Worm (Caenorhabditis elegans) whole organism, L3 larva: ENCODE measurements around the gene tag-52.

Experiments
- ZK546.5 ChIP-seq: sonication (generic microtip); optimal IDR thresholded peaks from 2 replicates; lab custom pipeline; 2017; ENCODE audit warnings: missing biosample characterization, missing genetic modification characterization
- aly-2 ChIP-seq: fragments of 150-350 bp; optimal IDR thresholded peaks from 2 replicates; lab custom pipeline; 2014; ENCODE audit warnings: missing biosample characterization, missing genetic modification characterization
- ama-1 ChIP-seq: fragments of 150-350 bp; optimal IDR thresholded peaks from 2 replicates; lab custom pipeline; 2018
- ceh-16 ChIP-seq: sonication (generic microtip); optimal IDR thresholded peaks from 2 replicates; lab custom pipeline; 2017; ENCODE audit warnings: missing biosample characterization, missing genetic modification characterization
- ceh-28 ChIP-seq: fragments of 150-350 bp; optimal IDR thresholded peaks from 2 replicates; lab custom pipeline; 2014; ENCODE audit warnings: missing biosample characterization, missing genetic modification reagents, missing genetic modification characterization
- ceh-82 ChIP-seq: fragments of 150-350 bp; optimal IDR thresholded peaks from 2 replicates; lab custom pipeline; 2014; ENCODE audit warnings: missing biosample characterization, missing genetic modification characterization
- ceh-9 ChIP-seq: sonication (generic microtip); optimal IDR thresholded peaks from 2 replicates; lab custom pipeline; 2018; ENCODE audit warnings: missing biosample characterization, missing genetic modification characterization
- daf-12 ChIP-seq: fragments of 150-350 bp; optimal IDR thresholded peaks from 2 replicates; lab custom pipeline; 2014; ENCODE audit warnings: missing biosample characterization, missing genetic modification reagents, missing genetic modification characterization
- egl-5 ChIP-seq: fragments of 150-350 bp; optimal IDR thresholded peaks from 2 replicates; lab custom pipeline; 2017; ENCODE audit warnings: missing biosample characterization, missing genetic modification reagents, missing genetic modification characterization, inconsistent platforms
- elt-2 ChIP-seq: sonication (generic microtip); optimal IDR thresholded peaks from 2 replicates; lab custom pipeline; 2016; ENCODE audit warnings: missing genetic modification reagents, mild to moderate bottlenecking, missing genetic modification characterization, missing compliant biosample characterization
- fkh-10 ChIP-seq: sonication (generic microtip); optimal IDR thresholded peaks from 2 replicates; lab custom pipeline; 2017; ENCODE audit warnings: missing biosample characterization, missing genetic modification reagents, missing genetic modification characterization
- fkh-2 ChIP-seq: fragments of 150-350 bp; optimal IDR thresholded peaks from 2 replicates; lab custom pipeline; 2014; ENCODE audit warnings: missing biosample characterization, missing genetic modification reagents, missing genetic modification characterization
- fos-1 ChIP-seq: fragments of 150-350 bp; optimal IDR thresholded peaks from 2 replicates; lab custom pipeline; 2014; ENCODE audit warnings: missing biosample characterization, missing genetic modification characterization
- hmg-11 ChIP-seq: sonication (generic microtip); optimal IDR thresholded peaks from 2 replicates; lab custom pipeline; 2016; ENCODE audit warnings: missing genetic modification characterization, missing compliant biosample characterization
- jun-1 ChIP-seq: fragments of 150-350 bp; optimal IDR thresholded peaks from 2 replicates; lab custom pipeline; 2014; ENCODE audit warnings: missing biosample characterization, missing genetic modification reagents, missing genetic modification characterization
- lin-15B ChIP-seq: fragments of 150-350 bp; optimal IDR thresholded peaks from 2 replicates; lab custom pipeline; 2014; ENCODE audit warnings: missing biosample characterization, missing genetic modification characterization
- lin-39 ChIP-seq: fragments of 150-350 bp; optimal IDR thresholded peaks from 2 replicates; lab custom pipeline; 2018; ENCODE audit warnings: missing biosample characterization, missing genetic modification reagents, missing genetic modification characterization
- mdl-1 ChIP-seq: fragments of 150-350 bp; optimal IDR thresholded peaks from 2 replicates; lab custom pipeline; 2014; ENCODE audit warnings: missing biosample characterization, missing genetic modification characterization
- mml-1 ChIP-seq: fragments of 150-350 bp; sonication (generic microtip); optimal IDR thresholded peaks from 3 replicates; lab custom pipeline; 2014; ENCODE audit warnings: missing biosample characterization, missing genetic modification characterization
- nfya-1 ChIP-seq: sonication (generic microtip); optimal IDR thresholded peaks from 2 replicates; lab custom pipeline; 2017; ENCODE audit warnings: missing genetic modification characterization, mild to moderate bottlenecking, missing compliant biosample characterization, antibody characterized with exemption, moderate library complexity; ENCODE audit not compliant: insufficient read depth
- nhr-12 ChIP-seq: fragments of 150-350 bp; optimal IDR thresholded peaks from 2 replicates; lab custom pipeline; 2014; ENCODE audit warnings: missing biosample characterization, missing genetic modification characterization
- nhr-23 ChIP-seq: fragments of 150-350 bp; optimal IDR thresholded peaks from 2 replicates; lab custom pipeline; 2014; ENCODE audit warnings: missing biosample characterization, missing genetic modification reagents, missing genetic modification characterization
- nhr-237 ChIP-seq: fragments of 150-350 bp; optimal IDR thresholded peaks from 2 replicates; lab custom pipeline; 2014; ENCODE audit warnings: missing biosample characterization, missing genetic modification characterization
- nhr-25 ChIP-seq: sonication (generic microtip); optimal IDR thresholded peaks from 2 replicates; lab custom pipeline; 2017; ENCODE audit warnings: missing biosample characterization, missing genetic modification characterization
- nhr-28 ChIP-seq: fragments of 150-350 bp; optimal IDR thresholded peaks from 2 replicates; lab custom pipeline; 2014; ENCODE audit warnings: missing biosample characterization, missing genetic modification characterization
- nhr-43 ChIP-seq: sonication (generic microtip); optimal IDR thresholded peaks from 2 replicates; lab custom pipeline; 2016; ENCODE audit warnings: mild to moderate bottlenecking, missing genetic modification characterization, missing compliant biosample characterization; ENCODE audit not compliant: poor library complexity, severe bottlenecking
- pha-4 ChIP-seq: fragments of 150-350 bp; optimal IDR thresholded peaks from 2 replicates; lab custom pipeline; 2014; ENCODE audit warnings: missing biosample characterization, missing genetic modification reagents, missing genetic modification characterization
- pqm-1 ChIP-seq: fragments of 150-350 bp; optimal IDR thresholded peaks from 2 replicates; lab custom pipeline; 2017; ENCODE audit warnings: missing biosample characterization, missing genetic modification characterization, inconsistent platforms
- sea-2 ChIP-seq: fragments of 150-350 bp; sonication (generic microtip); optimal IDR thresholded peaks from 4 replicates; lab custom pipeline; 2014; ENCODE audit warnings: missing biosample characterization, missing genetic modification reagents, missing genetic modification characterization
- skn-1 ChIP-seq: fragments of 150-350 bp; optimal IDR thresholded peaks from 2 replicates; lab custom pipeline; 2014; ENCODE audit warnings: missing biosample characterization, missing genetic modification characterization
- snpc-4 ChIP-seq: fragments of 150-350 bp; optimal IDR thresholded peaks from 2 replicates; lab custom pipeline; 2014; ENCODE audit warnings: missing biosample characterization, missing genetic modification characterization
- tbx-2 ChIP-seq: sonication (generic microtip); optimal IDR thresholded peaks from 2 replicates; lab custom pipeline; 2016; ENCODE audit warnings: mild to moderate bottlenecking, missing genetic modification characterization, missing compliant biosample characterization
- unc-39 ChIP-seq: sonication (generic microtip); optimal IDR thresholded peaks from 4 replicates; lab custom pipeline; 2017; ENCODE audit warnings: missing biosample characterization, missing genetic modification characterization
- zag-1 ChIP-seq: fragments of 150-350 bp; optimal IDR thresholded peaks from 2 replicates; lab custom pipeline; 2014; ENCODE audit warnings: missing biosample characterization, missing genetic modification characterization
- ztf-11 ChIP-seq: fragments of 150-350 bp; optimal IDR thresholded peaks from 2 replicates; lab custom pipeline; 2014; ENCODE audit warnings: missing biosample characterization, missing genetic modification characterization

The tag-52 gene

DNA sequence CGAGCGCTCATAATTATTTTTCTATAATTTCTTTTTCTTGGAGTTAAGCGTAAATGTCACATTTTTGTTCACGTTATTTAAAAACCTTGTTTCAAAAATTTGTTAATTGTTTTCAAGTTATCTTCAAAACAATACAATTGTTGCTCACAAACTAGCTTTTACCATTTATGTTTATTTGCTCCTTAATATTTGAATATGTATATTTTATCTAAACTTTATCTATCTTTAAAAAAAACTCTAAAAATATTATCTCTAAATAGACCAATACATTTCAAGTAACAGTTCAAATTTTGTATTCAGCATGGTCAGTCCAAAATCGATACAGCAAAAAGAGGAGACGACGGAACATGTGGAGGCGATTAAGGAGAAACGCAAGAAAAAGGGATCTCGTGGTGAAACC, 22.4 kb downstream of the tag-52 start, which contains the start of gene R11G1.7:
Gene R11G1.7, plus strand, starts transcription at position 301 of the 400 bp plus-strand sequence.
- TF ChIP-seq egl-5 (tag; lab: Kevin White, UChicago) (no peak), ama-1 (lab: Kevin White, UChicago) (no peak), daf-12 (tag; lab: Kevin White, UChicago) (no peak), ztf-11 (tag; lab: Kevin White, UChicago) (no peak), pqm-1 (tag; lab: Kevin White, UChicago) (no peak), snpc-4 (tag; lab: Kevin White, UChicago) (no peak), unc-39 (no peak), jun-1 (tag; lab: Kevin White, UChicago) (no peak)

DNA sequence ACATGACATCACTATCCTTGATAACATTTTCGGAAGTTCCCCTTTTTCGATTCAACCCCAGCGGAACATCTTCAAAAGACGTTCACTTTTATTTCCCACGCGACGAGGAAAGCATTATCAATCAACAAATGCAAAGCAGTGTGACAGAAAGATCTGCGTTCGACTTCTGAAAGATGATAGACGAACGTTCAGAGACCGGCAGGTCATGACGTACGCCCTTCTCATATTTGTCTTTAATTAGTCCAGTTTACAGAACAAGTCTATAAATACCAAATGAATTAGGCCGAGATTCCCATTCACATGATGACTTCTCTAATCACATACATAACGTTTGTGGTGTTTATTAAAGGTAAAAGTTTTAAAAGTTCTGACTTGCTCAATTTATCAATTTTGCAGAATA, 23.7 kb downstream of the tag-52 start, which contains the start of gene R11G1.11:
Gene R11G1.11, plus strand, starts transcription at position 301 of the 400 bp plus-strand sequence.
- TF ChIP-seq lin-39 (tag; lab: Kevin White, UChicago) (no peak), nhr-23 (peak; percentile 52)
- TF ChIP-seq, all 47 proteins: peak for 1

DNA sequence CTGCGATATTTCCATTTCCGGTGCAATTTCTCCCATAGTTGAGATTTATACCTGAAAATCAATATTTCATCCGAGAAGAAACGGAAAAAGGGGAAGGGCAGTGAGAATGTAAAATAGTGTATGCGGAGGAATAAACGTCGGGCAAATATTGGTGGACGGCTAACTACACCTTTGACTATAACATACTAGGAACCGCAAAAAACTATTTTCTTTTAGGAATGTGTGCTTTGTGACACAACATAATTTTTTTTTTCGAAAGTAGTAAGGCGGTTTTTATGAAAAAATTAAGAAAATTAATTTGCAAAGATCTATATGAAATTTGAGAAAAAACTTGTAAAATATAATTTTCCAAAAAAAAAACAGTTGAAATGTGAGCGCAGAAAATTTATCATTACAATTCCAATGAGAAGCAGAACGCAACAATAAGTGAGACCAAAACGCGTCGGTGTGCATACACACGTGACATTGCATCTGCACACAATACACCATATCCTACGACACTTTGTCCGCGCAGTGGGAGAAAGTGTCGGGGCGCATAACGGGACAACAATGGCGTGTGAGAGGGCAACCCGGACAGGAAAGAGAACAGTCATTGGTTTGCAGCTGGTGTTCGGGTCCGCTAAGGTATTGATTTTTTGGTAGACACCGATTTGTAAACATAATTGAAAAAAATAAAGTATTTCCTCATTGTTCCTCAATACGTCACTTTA, 28.1 kb downstream of the tag-52 start, which contains the start of the genes sax-1 and R11G1.2:
Gene sax-1, minus strand, starts transcription at position 51 of the 710 bp plus-strand sequence.
Gene R11G1.2, plus strand, starts transcription at position 515 of the 710 bp plus-strand sequence.
- TF ChIP-seq nhr-23 = peak; percentile 17
- TF ChIP-seq ceh-16 (tag; lab: Kevin White, UChicago) = no peak
- TF ChIP-seq pha-4 (tag; lab: Kevin White, UChicago) = peak; percentile 82
- TF ChIP-seq ceh-28 (tag; lab: Kevin White, UChicago) = peak; percentile 29
- TF ChIP-seq egl-5 (tag; lab: Kevin White, UChicago) = no peak
- peak; percentile 68 for TF ChIP-seq nfya-1 (tag; lab: Kevin White, UChicago)
- TF ChIP-seq lin-39 (tag; lab: Kevin White, UChicago) = peak; percentile 69
- TF ChIP-seq nhr-25 (tag; lab: Kevin White, UChicago) = peak; percentile 44
- TF ChIP-seq elt-2 (tag; lab: Kevin White, UChicago) = peak; percentile 41
- TF ChIP-seq mml-1 = no peak
- peak; percentile 64 for TF ChIP-seq mdl-1
- peak; percentile 0 for TF ChIP-seq snpc-4 (tag; lab: Kevin White, UChicago)
- TF ChIP-seq aly-2 (tag; lab: Kevin White, UChicago) = no peak
- TF ChIP-seq jun-1 (tag; lab: Kevin White, UChicago) = peak; percentile 41
- no peak for TF ChIP-seq nhr-12
- TF ChIP-seq ceh-9 = no peak
- peak; percentile 25 for TF ChIP-seq lin-15B (tag; lab: Kevin White, UChicago)
- peak; percentile 33 for TF ChIP-seq skn-1 (tag; lab: Kevin White, UChicago)
- TF ChIP-seq hmg-11 (tag; lab: Kevin White, UChicago) = peak; percentile 83

DNA sequence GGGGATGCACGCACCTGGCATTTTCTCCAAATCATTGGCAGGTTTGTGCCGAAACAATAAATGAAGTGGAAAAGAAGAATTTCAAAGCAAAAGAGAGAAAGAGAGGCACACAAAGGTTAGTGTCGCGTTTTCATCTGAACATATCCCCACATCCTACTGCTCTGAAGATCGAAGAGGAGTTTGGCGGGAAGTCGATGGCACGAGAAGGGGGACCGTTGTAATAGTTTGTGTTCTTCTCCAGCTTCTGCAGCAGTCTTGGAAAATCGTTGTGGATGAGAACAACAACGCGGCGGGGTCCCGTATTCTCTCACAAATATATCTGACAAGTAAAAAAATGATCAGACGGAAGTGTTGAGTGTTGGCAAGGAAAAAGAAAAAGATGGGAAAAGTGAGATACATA, 32.4 kb downstream of the tag-52 start:
- no peak for TF ChIP-seq zag-1 (tag; lab: Kevin White, UChicago)
- TF ChIP-seq nhr-237 (tag; lab: Kevin White, UChicago) = no peak
- TF ChIP-seq ama-1 (lab: Kevin White, UChicago) = no peak
- TF ChIP-seq nfya-1 (tag; lab: Kevin White, UChicago) = no peak
- no peak for TF ChIP-seq fkh-10 (GFP tag; lab: Kevin White, UChicago)
- TF ChIP-seq ZK546.5 (tag; lab: Kevin White, UChicago) = no peak
- no peak for TF ChIP-seq skn-1 (tag; lab: Kevin White, UChicago)
- no peak for TF ChIP-seq egl-5 (tag; lab: Kevin White, UChicago)
- TF ChIP-seq nhr-12 = no peak
- no peak for TF ChIP-seq daf-12 (tag; lab: Kevin White, UChicago)
- TF ChIP-seq snpc-4 (tag; lab: Kevin White, UChicago) = no peak
- TF ChIP-seq ceh-82 (tag; lab: Kevin White, UChicago) = no peak
- TF ChIP-seq sea-2 (GFP tag; lab: Kevin White, UChicago) = no peak
- TF ChIP-seq ceh-28 (tag; lab: Kevin White, UChicago) = no peak
- no peak for TF ChIP-seq nhr-28
- no peak for TF ChIP-seq nhr-43 (tag; lab: Kevin White, UChicago)
- no peak for TF ChIP-seq elt-2 (tag; lab: Kevin White, UChicago)

DNA sequence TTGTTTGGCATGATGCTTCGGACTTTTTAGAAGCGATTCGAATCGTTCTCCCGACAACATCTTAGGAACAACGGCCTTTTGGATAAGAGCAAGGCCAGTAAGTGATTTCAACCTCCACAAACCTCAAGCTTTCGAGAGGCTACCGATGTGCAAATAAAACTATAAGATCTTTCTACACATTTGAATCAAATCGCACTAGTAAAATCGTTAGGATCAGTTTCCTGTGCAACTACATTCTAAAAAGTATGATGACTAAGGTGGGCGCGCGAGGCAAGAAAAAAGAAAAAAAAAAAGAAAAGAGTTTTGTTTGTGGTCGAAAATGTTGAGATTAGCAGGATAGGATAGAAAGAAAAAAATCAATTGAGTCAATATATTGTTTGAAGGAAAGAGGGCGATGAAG, 33.6 kb downstream of the tag-52 start, which contains the start of gene tmem-24:
Gene tmem-24, minus strand, starts transcription at position 101 of the 400 bp plus-strand sequence.
- TF ChIP-seq aly-2 (tag; lab: Kevin White, UChicago) (no peak), fos-1 (tag; lab: Kevin White, UChicago) (no peak), fkh-2 (no peak), fkh-10 (GFP tag; lab: Kevin White, UChicago) (no peak), snpc-4 (tag; lab: Kevin White, UChicago) (no peak), tbx-2 (tag; lab: Kevin White, UChicago) (no peak), pqm-1 (tag; lab: Kevin White, UChicago) (no peak)
